Fruit fly (Drosophila melanogaster) whole organism, embryonic: ENCODE data around the gene CG1638.

Experiments
- Abd-B ChIP-seq: fragments of 200-800 bp; sonication (Bioruptor generic); optimal IDR thresholded peaks from 2 replicates; lab custom pipeline; 2018; ENCODE audit warnings: missing biosample characterization, mild to moderate bottlenecking, missing genetic modification characterization, moderate library complexity
- Blimp-1 ChIP-seq: fragments of 200-800 bp; sonication (Bioruptor generic); optimal IDR thresholded peaks from 3 replicates; lab custom pipeline; 2018; ENCODE audit warnings: missing biosample characterization, missing genetic modification characterization, mild to moderate bottlenecking, moderate library complexity, missing genetic modification reagents
- C15 ChIP-seq: fragments of 200-800 bp; sonication (Bioruptor generic); IDR thresholded peaks from 3 replicates; pipeline ENCODE4 v1.3.6; 2022; ENCODE audit warnings: missing biosample characterization, missing genetic modification characterization
- CG10366 ChIP-seq: fragments of 200-800 bp; sonication (Bioruptor generic); IDR thresholded peaks from 2 replicates; pipeline ENCODE4 v1.3.6; 2022; ENCODE audit warnings: missing biosample characterization, missing genetic modification characterization
- CG10462 ChIP-seq: fragments of 200-800 bp; sonication (Bioruptor generic); optimal IDR thresholded peaks from 2 replicates; lab custom pipeline; 2016; ENCODE audit warnings: missing biosample characterization, missing genetic modification characterization
- CG11723 ChIP-seq: fragments of 200-800 bp; sonication (Bioruptor generic); optimal IDR thresholded peaks from 2 replicates; lab custom pipeline; 2017; ENCODE audit warnings: missing biosample characterization, mild to moderate bottlenecking, missing genetic modification characterization
- CG13775 ChIP-seq: fragments of 200-800 bp; sonication (Bioruptor generic); optimal IDR thresholded peaks from 3 replicates; lab custom pipeline; 2017; ENCODE audit warnings: missing biosample characterization, mild to moderate bottlenecking, missing genetic modification characterization
- CG14965 ChIP-seq: fragments of 200-800 bp; sonication (Bioruptor generic); optimal IDR thresholded peaks from 2 replicates; lab custom pipeline; 2016; ENCODE audit warnings: missing biosample characterization, missing genetic modification characterization, borderline replicate concordance
- CG15073 ChIP-seq: fragments of 200-800 bp; sonication (Bioruptor generic); optimal IDR thresholded peaks from 2 replicates; lab custom pipeline; 2016; ENCODE audit warnings: missing biosample characterization, missing genetic modification characterization
- CG15269 ChIP-seq: fragments of 200-800 bp; sonication (Bioruptor generic); optimal IDR thresholded peaks from 2 replicates; lab custom pipeline; 2018; ENCODE audit warnings: missing biosample characterization, mild to moderate bottlenecking, missing genetic modification characterization, moderate library complexity
- CG1647 ChIP-seq: fragments of 200-800 bp; sonication (Bioruptor generic); optimal IDR thresholded peaks from 3 replicates; lab custom pipeline; 2016; ENCODE audit warnings: missing biosample characterization, missing genetic modification characterization
- CG17359 ChIP-seq: fragments of 200-800 bp; sonication (Bioruptor generic); optimal IDR thresholded peaks from 3 replicates; lab custom pipeline; 2018; ENCODE audit warnings: missing biosample characterization, mild to moderate bottlenecking, missing genetic modification characterization, moderate library complexity
- CG17612 ChIP-seq: fragments of 200-800 bp; sonication (Bioruptor generic); IDR thresholded peaks from 2 replicates; pipeline ENCODE4 v1.3.6; 2022; ENCODE audit warnings: missing biosample characterization, missing genetic modification characterization
- CG17912 ChIP-seq: fragments of 200-800 bp; sonication (Bioruptor generic); optimal IDR thresholded peaks from 2 replicates; lab custom pipeline; 2018; ENCODE audit warnings: missing biosample characterization, mild to moderate bottlenecking, missing genetic modification characterization
- CG18262 ChIP-seq: fragments of 200-800 bp; optimal IDR thresholded peaks from 3 replicates; lab custom pipeline; 2019; ENCODE audit warnings: missing biosample characterization, mild to moderate bottlenecking, missing genetic modification characterization, moderate library complexity
- CG31388 ChIP-seq: fragments of 200-800 bp; sonication (Bioruptor generic); optimal IDR thresholded peaks from 2 replicates; lab custom pipeline; 2016; ENCODE audit warnings: missing biosample characterization, missing genetic modification characterization
- CG3407 ChIP-seq: fragments of 200-800 bp; sonication (Bioruptor generic); optimal IDR thresholded peaks from 2 replicates; lab custom pipeline; 2018; ENCODE audit warnings: missing biosample characterization, mild to moderate bottlenecking, missing genetic modification characterization
- CG3838 ChIP-seq: fragments of 200-800 bp; sonication (Bioruptor generic); optimal IDR thresholded peaks from 3 replicates; lab custom pipeline; 2016; ENCODE audit warnings: missing biosample characterization, missing genetic modification characterization
- CG3995 ChIP-seq: fragments of 200-800 bp; sonication (Bioruptor generic); optimal IDR thresholded peaks from 3 replicates; lab custom pipeline; 2016; ENCODE audit warnings: missing biosample characterization, missing genetic modification characterization
- CG4730 ChIP-seq: fragments of 200-800 bp; sonication (Bioruptor generic); IDR thresholded peaks from 2 replicates; pipeline ENCODE4 v1.3.6; 2022; ENCODE audit warnings: missing biosample characterization, missing genetic modification characterization
- CG4820 ChIP-seq: fragments of 200-800 bp; sonication (Bioruptor generic); optimal IDR thresholded peaks from 3 replicates; lab custom pipeline; 2016; ENCODE audit warnings: missing biosample characterization, missing genetic modification characterization
- CG5180 ChIP-seq: fragments of 200-800 bp; sonication (Bioruptor generic); optimal IDR thresholded peaks from 3 replicates; lab custom pipeline; 2017; ENCODE audit warnings: missing biosample characterization, missing genetic modification characterization, mild to moderate bottlenecking, moderate library complexity, missing genetic modification reagents
- CG5245 ChIP-seq: fragments of 200-800 bp; sonication (Bioruptor generic); optimal IDR thresholded peaks from 3 replicates; lab custom pipeline; 2016; ENCODE audit warnings: missing biosample characterization, missing genetic modification characterization
- CG7271 ChIP-seq: fragments of 200-800 bp; sonication (Bioruptor generic); optimal IDR thresholded peaks from 2 replicates; lab custom pipeline; 2018; ENCODE audit warnings: missing biosample characterization, mild to moderate bottlenecking, missing genetic modification characterization, moderate library complexity
- CG7786 ChIP-seq: fragments of 200-800 bp; sonication (Bioruptor generic); optimal IDR thresholded peaks from 2 replicates; lab custom pipeline; 2016; ENCODE audit warnings: missing biosample characterization, missing genetic modification characterization
- CG8765 ChIP-seq: fragments of 200-800 bp; sonication (Bioruptor generic); IDR thresholded peaks from 2 replicates; pipeline ENCODE4 v1.3.6; 2022; ENCODE audit warnings: missing biosample characterization, missing genetic modification characterization
- CG9797 ChIP-seq: fragments of 200-800 bp; sonication (Bioruptor generic); optimal IDR thresholded peaks from 3 replicates; lab custom pipeline; 2018; ENCODE audit warnings: missing biosample characterization, mild to moderate bottlenecking, missing genetic modification characterization
- Dfd ChIP-seq, 2 experiments: fragments of >200 bp; optimal IDR thresholded peaks; 2 replicates each; lab custom pipeline; 2017; ENCODE audit warnings: missing biosample characterization in 2 of 2, missing genetic modification characterization in 2 of 2
- H15 ChIP-seq: fragments of 200-800 bp; sonication (Bioruptor generic); IDR thresholded peaks from 3 replicates; pipeline ENCODE4 v1.3.6; 2022; ENCODE audit warnings: missing biosample characterization, missing genetic modification characterization
- MTF-1 ChIP-seq: fragments of 200-800 bp; sonication (Bioruptor generic); optimal IDR thresholded peaks from 2 replicates; lab custom pipeline; 2018; ENCODE audit warnings: missing biosample characterization, mild to moderate bottlenecking, missing genetic modification characterization, borderline replicate concordance
- Mes4 ChIP-seq: fragments of 200-800 bp; sonication (Bioruptor generic); optimal IDR thresholded peaks from 2 replicates; lab custom pipeline; 2016; ENCODE audit warnings: missing biosample characterization, missing genetic modification characterization
- NFAT ChIP-seq: fragments of 200-800 bp; sonication (Bioruptor generic); IDR thresholded peaks from 2 replicates; pipeline ENCODE4 v1.3.6; 2022; ENCODE audit warnings: missing biosample characterization, missing genetic modification characterization
- Opbp ChIP-seq: fragments of 200-800 bp; sonication (Bioruptor generic); IDR thresholded peaks from 3 replicates; pipeline ENCODE4 v1.3.6; 2022; ENCODE audit warnings: missing biosample characterization, missing genetic modification characterization; ENCODE audit not compliant: partially characterized antibody
- Rfx ChIP-seq: fragments of 200-800 bp; sonication (Bioruptor generic); IDR thresholded peaks from 2 replicates; pipeline ENCODE4 v1.3.6; 2022; ENCODE audit warnings: missing biosample characterization, missing genetic modification characterization
- Scr ChIP-seq: fragments of 200-800 bp; sonication (Bioruptor generic); IDR thresholded peaks from 2 replicates; pipeline ENCODE4 v1.3.6; 2022; ENCODE audit warnings: missing biosample characterization, missing genetic modification characterization; ENCODE audit not compliant: partially characterized antibody
- Vsx1 ChIP-seq: fragments of 200-800 bp; sonication (Bioruptor generic); optimal IDR thresholded peaks from 2 replicates; lab custom pipeline; 2017; ENCODE audit warnings: missing biosample characterization, mild to moderate bottlenecking, missing genetic modification characterization, missing genetic modification reagents
- Xrp1 ChIP-seq: fragments of 200-800 bp; sonication (Bioruptor generic); IDR thresholded peaks from 2 replicates; pipeline ENCODE4 v1.3.6; 2022; ENCODE audit warnings: missing biosample characterization, missing genetic modification characterization
- bab2 ChIP-seq: fragments of 200-800 bp; sonication (Bioruptor generic); optimal IDR thresholded peaks from 2 replicates; lab custom pipeline; 2016; ENCODE audit warnings: missing biosample characterization, missing genetic modification characterization
- cas ChIP-seq: fragments of 200-800 bp; sonication (Bioruptor generic); IDR thresholded peaks from 2 replicates; pipeline ENCODE4 v1.3.6; 2022; ENCODE audit warnings: missing biosample characterization, missing genetic modification characterization
- chn ChIP-seq: fragments of 200-800 bp; sonication (Bioruptor generic); optimal IDR thresholded peaks from 2 replicates; lab custom pipeline; 2016; ENCODE audit warnings: missing biosample characterization, missing genetic modification characterization
- maf-S ChIP-seq: fragments of 200-800 bp; sonication (Bioruptor generic); optimal IDR thresholded peaks from 2 replicates; lab custom pipeline; 2016; ENCODE audit warnings: missing biosample characterization, missing genetic modification characterization
- mirr ChIP-seq: fragments of 200-800 bp; sonication (Bioruptor generic); optimal IDR thresholded peaks from 3 replicates; lab custom pipeline; 2018; ENCODE audit warnings: missing biosample characterization, mild to moderate bottlenecking, missing genetic modification characterization
- mld ChIP-seq: fragments of 200-800 bp; sonication (Bioruptor generic); IDR thresholded peaks from 3 replicates; pipeline ENCODE4 v1.3.6; 2022; ENCODE audit warnings: missing biosample characterization, missing genetic modification characterization; ENCODE audit not compliant: partially characterized antibody
- otp ChIP-seq: fragments of 200-800 bp; sonication (Bioruptor generic); IDR thresholded peaks from 3 replicates; pipeline ENCODE4, ENCODE4 v1.3.6; 2022; ENCODE audit warnings: missing biosample characterization, missing genetic modification characterization
- phol ChIP-seq: fragments of 200-800 bp; sonication (Bioruptor generic); optimal IDR thresholded peaks from 3 replicates; lab custom pipeline; 2018; ENCODE audit warnings: missing biosample characterization, mild to moderate bottlenecking, missing genetic modification characterization, moderate library complexity
- sna ChIP-seq: fragments of 200-800 bp; sonication (Bioruptor generic); IDR thresholded peaks from 2 replicates; pipeline ENCODE4 v1.3.6; 2022; ENCODE audit warnings: missing biosample characterization, missing genetic modification characterization; ENCODE audit not compliant: partially characterized antibody
- ssp ChIP-seq: fragments of 200-800 bp; sonication (Bioruptor generic); IDR thresholded peaks from 2 replicates; pipeline ENCODE4 v1.3.6; 2022; ENCODE audit warnings: missing biosample characterization, missing genetic modification characterization
- unc-4 ChIP-seq: fragments of 200-800 bp; sonication (Bioruptor generic); IDR thresholded peaks from 2 replicates; pipeline ENCODE4 v1.3.6; 2022; ENCODE audit warnings: missing biosample characterization, missing genetic modification characterization; ENCODE audit not compliant: partially characterized antibody
- wor ChIP-seq: fragments of 200-800 bp; sonication (Bioruptor generic); IDR thresholded peaks from 2 replicates; pipeline ENCODE4 v1.3.6; 2022; ENCODE audit warnings: missing biosample characterization, missing genetic modification characterization
- zfh2 ChIP-seq: fragments of 200-800 bp; sonication (Bioruptor generic); optimal IDR thresholded peaks from 2 replicates; lab custom pipeline; 2016; ENCODE audit warnings: missing biosample characterization, missing genetic modification characterization

CG1638 gene

DNA sequence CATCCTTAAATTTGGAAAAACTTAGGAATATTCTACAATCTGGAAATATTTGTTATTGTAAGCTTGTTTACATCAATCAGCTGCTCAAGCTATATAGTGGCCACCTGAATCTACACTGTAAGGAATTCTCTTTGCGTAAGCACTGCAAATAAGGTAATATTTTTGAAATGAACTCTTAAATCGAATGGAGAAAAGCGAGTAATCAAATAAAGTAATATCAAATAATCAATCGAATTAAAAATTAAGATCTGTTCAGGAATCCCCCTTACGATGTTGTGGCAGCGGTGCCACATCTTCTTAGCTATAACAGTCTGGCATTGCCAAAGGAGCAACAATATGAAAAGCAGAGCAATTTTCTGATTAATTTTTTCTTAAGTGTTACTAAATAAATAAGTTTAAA, 25.6 kb downstream of the CG1638 start, which contains the start of the genes Mnat9 and CG1792 (continued):
- TF ChIP-seq CG8765 (GFP tag; lab: Robert Waterston, UW) (peak; percentile 98), CG15073 (GFP tag; lab: Kevin White, UChicago) (peak; percentile 84), H15 (peak; percentile 99), Blimp-1 (GFP tag; lab: Kevin White, UChicago) (peak; percentile 97), zfh2 (GFP tag; lab: Kevin White, UChicago) (peak; percentile 99), CG31388 (GFP tag; lab: Kevin White, UChicago) (peak; percentile 97), CG10366 (GFP tag; lab: Robert Waterston, UW) (peak; percentile 100), CG7786 (GFP tag; lab: Kevin White, UChicago) (peak; percentile 99), CG5180 (GFP tag; lab: Kevin White, UChicago) (peak; percentile 83), unc-4 (GFP tag; lab: Robert Waterston, UW) (0 out of 2 replicates have a peak, but pooled peaks have one; percentile 30), CG17612 (GFP tag; lab: Robert Waterston, UW) (peak; percentile 99), CG14965 (peak; percentile 86), CG7271 (tag; lab: Kevin White, UChicago) (peak; percentile 93), phol (tag; lab: Kevin White, UChicago) (peak; percentile 98), mirr (GFP tag; lab: Kevin White, UChicago) (peak; percentile 95), mld (GFP tag; lab: Robert Waterston, UW) (no peak), chn (GFP tag; lab: Kevin White, UChicago) (peak; percentile 99), CG3407 (GFP tag; lab: Kevin White, UChicago) (peak; percentile 95), cas (GFP tag; lab: Robert Waterston, UW) (peak; percentile 98), maf-S (GFP tag; lab: Kevin White, UChicago) (peak; percentile 98), CG10462 (peak; percentile 96), NFAT (peak; percentile 99), CG9797 (GFP tag; lab: Kevin White, UChicago) (peak; percentile 45), sna (GFP tag; lab: Robert Waterston, UW) (0 out of 2 replicates have a peak, but pooled peaks have one; percentile 48), ssp (GFP tag; lab: Robert Waterston, UW) (peak; percentile 95), Abd-B (GFP tag; lab: Kevin White, UChicago) (peak; percentile 99), Xrp1 (GFP tag; lab: Robert Waterston, UW) (peak; percentile 99), CG4730 (GFP tag; lab: Robert Waterston, UW) (peak; percentile 99), wor (GFP tag; lab: Robert Waterston, UW) (peak; percentile 98), Mes4 (GFP tag; lab: Kevin White, UChicago) (peak; percentile 98), CG17912 (GFP tag; lab: Kevin White, UChicago) (peak; percentile 95), Opbp (GFP tag; lab: Robert Waterston, UW) (peak; percentile 47; the same call in 1 of the 3 replicates), MTF-1 (GFP tag; lab: Kevin White, UChicago) (peak; percentile 97), CG4820 (GFP tag; lab: Kevin White, UChicago) (peak; percentile 98), CG18262 (peak; percentile 97), CG11723 (peak; percentile 93), CG1647 (GFP tag; lab: Kevin White, UChicago) (peak; percentile 99), CG17359 (tag; lab: Kevin White, UChicago) (peak; percentile 99), Rfx (peak; percentile 100), otp (peak; percentile 99), CG5245 (peak; percentile 98), CG15269 (peak; percentile 98), C15 (GFP tag; lab: Robert Waterston, UW) (peak; percentile 98), Dfd (GFP tag; optimal IDR thresholded peaks at IDR 0.05; lab: Kevin White, UChicago) (no peak), Vsx1 (peak; percentile 88), CG3995 (GFP tag; lab: Kevin White, UChicago) (peak; percentile 84), bab2 (GFP tag; lab: Kevin White, UChicago) (peak; percentile 99), Scr (GFP tag; lab: Robert Waterston, UW) (no peak), CG3838 (GFP tag; lab: Kevin White, UChicago) (peak; percentile 97), CG13775 (GFP tag; lab: Kevin White, UChicago) (peak; percentile 99)
